Fruit fly (Drosophila melanogaster) Kc167 (cell line): ENCODE results near the gene shop.

Source experiments
- h ChIP-seq: fragments of >200 bp; optimal IDR thresholded peaks from 3 replicates; lab custom pipeline; 2018; ENCODE audit warnings: missing external identifiers
- psq ChIP-seq: fragments of >200 bp; optimal IDR thresholded peaks from 2 replicates; lab custom pipeline; 2017; ENCODE audit warnings: missing external identifiers
- ttk ChIP-seq: sonication (Bioruptor generic); optimal IDR thresholded peaks from 2 replicates; lab custom pipeline; 2017; ENCODE audit warnings: missing external identifiers

DNA sequence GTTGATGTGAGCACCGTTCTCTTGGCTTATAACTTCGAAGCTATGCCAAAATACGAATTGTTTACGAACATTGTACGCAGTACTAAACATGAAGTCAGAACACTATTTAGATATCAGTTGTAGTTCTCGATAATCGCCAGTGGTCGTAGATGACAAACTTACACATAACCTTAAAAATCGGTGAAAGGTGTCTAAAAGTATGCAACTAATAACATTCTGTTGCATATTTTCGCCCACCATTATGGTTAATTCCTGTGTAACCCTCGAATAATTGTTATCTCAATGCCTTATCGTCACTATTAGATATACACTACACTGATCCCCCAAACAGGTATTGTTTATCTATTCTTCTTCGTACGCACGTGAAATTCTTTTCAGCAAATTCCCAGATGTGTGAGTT lies 33.4 kb downstream of the shop start:
- TF ChIP-seq h (lab: Kevin White, UChicago) = no peak
- no peak for TF ChIP-seq psq (lab: Kevin White, UChicago)
- no peak for TF ChIP-seq ttk (lab: Kevin White, UChicago)
